Worm (Caenorhabditis elegans): ENCODE data around the gene ifta-2.

DNA sequence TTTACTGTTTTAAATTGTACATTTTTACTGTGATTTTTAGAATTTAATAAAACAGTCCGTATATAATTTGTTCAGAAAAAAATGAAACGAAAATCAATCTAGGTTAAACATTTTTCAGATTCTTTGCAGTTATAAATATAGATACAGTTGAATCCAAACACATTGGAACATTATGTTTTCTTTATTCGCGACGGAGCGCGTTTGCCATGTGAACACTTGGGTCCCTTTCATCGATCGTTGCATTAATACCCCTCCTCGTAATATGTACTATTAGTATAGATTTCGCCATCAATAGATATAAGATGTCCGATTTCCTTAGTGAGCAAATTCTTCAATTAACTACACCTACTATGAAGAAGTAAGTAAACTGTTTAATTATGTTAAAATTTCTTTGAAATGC is 33.2 kb upstream of the ifta-2 start, which contains the start of gene C49C3.8:
- TF ChIP-seq W03F9.2 (tag; optimal IDR thresholded peaks at IDR 0.05): no peak
- no peak for TF ChIP-seq him-1 (tag; optimal IDR thresholded peaks at IDR 0.05)
